Fruit fly (Drosophila melanogaster) whole organism, embryonic: Measurements from ENCODE around the gene CG3632.

Experiments used
- Adf1 ChIP-seq: fragments of 200-800 bp; sonication (Bioruptor generic); IDR thresholded peaks from 2 replicates; pipeline ENCODE4 v1.3.6; 2022; ENCODE audit warnings: missing biosample characterization, missing genetic modification characterization
- Antp ChIP-seq: fragments of 200-800 bp; sonication (Bioruptor generic); optimal IDR thresholded peaks from 3 replicates; lab custom pipeline; 2016; ENCODE audit warnings: missing biosample characterization, missing genetic modification characterization
- CG11504 ChIP-seq: fragments of 200-800 bp; sonication (Bioruptor generic); optimal IDR thresholded peaks from 3 replicates; lab custom pipeline; 2019; ENCODE audit warnings: missing biosample characterization, mild to moderate bottlenecking, missing genetic modification characterization, moderate library complexity
- CG12236 ChIP-seq: fragments of 200-800 bp; sonication (Bioruptor generic); optimal IDR thresholded peaks from 2 replicates; lab custom pipeline; 2016; ENCODE audit warnings: missing biosample characterization, missing genetic modification characterization
- CG13894 ChIP-seq: fragments of 200-800 bp; sonication (Bioruptor generic); optimal IDR thresholded peaks from 3 replicates; lab custom pipeline; 2018; ENCODE audit warnings: missing biosample characterization, mild to moderate bottlenecking, missing genetic modification characterization, moderate library complexity
- CG14860 ChIP-seq: fragments of 200-800 bp; sonication (Bioruptor generic); IDR thresholded peaks from 3 replicates; pipeline ENCODE4 v1.3.6; 2022; ENCODE audit warnings: missing biosample characterization, missing genetic modification characterization; ENCODE audit not compliant: partially characterized antibody
- CG15269 ChIP-seq: fragments of 200-800 bp; sonication (Bioruptor generic); optimal IDR thresholded peaks from 2 replicates; lab custom pipeline; 2018; ENCODE audit warnings: missing biosample characterization, mild to moderate bottlenecking, missing genetic modification characterization, moderate library complexity
- CG1603 ChIP-seq: fragments of 200-800 bp; sonication (Bioruptor generic); optimal IDR thresholded peaks from 2 replicates; lab custom pipeline; 2019; ENCODE audit warnings: missing biosample characterization, mild to moderate bottlenecking, missing genetic modification characterization, moderate library complexity
- CG1647 ChIP-seq: fragments of 200-800 bp; sonication (Bioruptor generic); optimal IDR thresholded peaks from 3 replicates; lab custom pipeline; 2016; ENCODE audit warnings: missing biosample characterization, missing genetic modification characterization
- CG1792 ChIP-seq: fragments of 200-800 bp; sonication (Bioruptor generic); optimal IDR thresholded peaks from 2 replicates; lab custom pipeline; 2016; ENCODE audit warnings: missing biosample characterization, missing genetic modification characterization
- CG2120 ChIP-seq: fragments of 200-800 bp; sonication (Bioruptor generic); optimal IDR thresholded peaks from 3 replicates; lab custom pipeline; 2016; ENCODE audit warnings: missing biosample characterization, missing genetic modification characterization
- CG2199 ChIP-seq: fragments of 200-800 bp; sonication (Bioruptor generic); IDR thresholded peaks from 3 replicates; pipeline ENCODE4 v1.3.6; 2022; ENCODE audit warnings: missing biosample characterization, missing genetic modification characterization
- CG30020 ChIP-seq: fragments of 200-800 bp; optimal IDR thresholded peaks from 2 replicates; lab custom pipeline; 2019; ENCODE audit warnings: missing biosample characterization, mild to moderate bottlenecking, missing genetic modification characterization, moderate library complexity
- CG3065 ChIP-seq: fragments of 200-800 bp; sonication (Bioruptor generic); optimal IDR thresholded peaks from 2 replicates; lab custom pipeline; 2016; ENCODE audit warnings: missing biosample characterization, missing genetic modification characterization
- CG33213 ChIP-seq: fragments of 200-800 bp; sonication (Bioruptor generic); optimal IDR thresholded peaks from 3 replicates; lab custom pipeline; 2016; ENCODE audit warnings: missing biosample characterization, missing genetic modification characterization
- CG3407 ChIP-seq: fragments of 200-800 bp; sonication (Bioruptor generic); optimal IDR thresholded peaks from 2 replicates; lab custom pipeline; 2018; ENCODE audit warnings: missing biosample characterization, mild to moderate bottlenecking, missing genetic modification characterization
- CG7271 ChIP-seq: fragments of 200-800 bp; sonication (Bioruptor generic); optimal IDR thresholded peaks from 2 replicates; lab custom pipeline; 2018; ENCODE audit warnings: missing biosample characterization, mild to moderate bottlenecking, missing genetic modification characterization, moderate library complexity
- CG7372 ChIP-seq: fragments of 200-800 bp; sonication (Bioruptor generic); IDR thresholded peaks from 2 replicates; pipeline ENCODE4 v1.3.6; 2022; ENCODE audit warnings: missing biosample characterization, missing genetic modification characterization
- CG7987 ChIP-seq: fragments of 200-800 bp; sonication (Bioruptor generic); optimal IDR thresholded peaks from 2 replicates; lab custom pipeline; 2018; ENCODE audit warnings: missing biosample characterization, mild to moderate bottlenecking, missing genetic modification characterization, moderate library complexity
- CG9609 ChIP-seq: fragments of 200-800 bp; sonication (Bioruptor generic); optimal IDR thresholded peaks from 3 replicates; lab custom pipeline; 2016; ENCODE audit warnings: missing biosample characterization, missing genetic modification characterization
- CkIIα-i1 ChIP-seq: fragments of 200-800 bp; sonication (Bioruptor generic); IDR thresholded peaks from 2 replicates; pipeline ENCODE4 v1.3.6; 2022; ENCODE audit warnings: missing biosample characterization, missing genetic modification characterization
- Dad ChIP-seq: fragments of 200-800 bp; sonication (Bioruptor generic); optimal IDR thresholded peaks from 3 replicates; lab custom pipeline; 2016; ENCODE audit warnings: missing biosample characterization, missing genetic modification characterization
- Dbx ChIP-seq: fragments of 200-800 bp; sonication (Bioruptor generic); IDR thresholded peaks from 3 replicates; pipeline ENCODE4 v1.3.6; 2022; ENCODE audit warnings: missing biosample characterization, missing genetic modification characterization
- HLH4C ChIP-seq: fragments of 200-800 bp; sonication (Bioruptor generic); IDR thresholded peaks from 3 replicates; pipeline ENCODE4 v1.3.6; 2022; ENCODE audit warnings: missing biosample characterization, missing genetic modification characterization; ENCODE audit not compliant: partially characterized antibody
- Kr ChIP-seq: fragments of 200-800 bp; sonication (Bioruptor generic); optimal IDR thresholded peaks from 2 replicates; lab custom pipeline; 2017; ENCODE audit warnings: missing biosample characterization, mild to moderate bottlenecking, missing genetic modification characterization
- MESR4 ChIP-seq: fragments of 200-800 bp; sonication (Bioruptor generic); optimal IDR thresholded peaks from 2 replicates; lab custom pipeline; 2018; ENCODE audit warnings: missing biosample characterization, mild to moderate bottlenecking, missing genetic modification characterization, moderate library complexity
- Opbp ChIP-seq: fragments of 200-800 bp; sonication (Bioruptor generic); IDR thresholded peaks from 3 replicates; pipeline ENCODE4 v1.3.6; 2022; ENCODE audit warnings: missing biosample characterization, missing genetic modification characterization; ENCODE audit not compliant: partially characterized antibody
- Tbp ChIP-seq: fragments of >200 bp; optimal IDR thresholded peaks from 2 replicates; lab custom pipeline; 2018; ENCODE audit warnings: missing biosample characterization, missing genetic modification characterization
- amos ChIP-seq: fragments of 200-800 bp; sonication (Bioruptor generic); IDR thresholded peaks from 2 replicates; pipeline ENCODE4 v1.3.6; 2022; ENCODE audit warnings: missing biosample characterization, missing genetic modification characterization; ENCODE audit not compliant: partially characterized antibody
- bab2 ChIP-seq: fragments of 200-800 bp; sonication (Bioruptor generic); optimal IDR thresholded peaks from 2 replicates; lab custom pipeline; 2016; ENCODE audit warnings: missing biosample characterization, missing genetic modification characterization
- cwo ChIP-seq: fragments of 200-800 bp; sonication (Bioruptor generic); optimal IDR thresholded peaks from 3 replicates; lab custom pipeline; 2017; ENCODE audit warnings: missing biosample characterization, missing genetic modification characterization, mild to moderate bottlenecking, moderate library complexity, missing genetic modification reagents
- fru ChIP-seq: fragments of >200 bp; optimal IDR thresholded peaks from 2 replicates; lab custom pipeline; 2017
- gsb-n ChIP-seq: fragments of 200-800 bp; sonication (Bioruptor generic); optimal IDR thresholded peaks from 3 replicates; lab custom pipeline; 2018; ENCODE audit warnings: missing biosample characterization, mild to moderate bottlenecking, missing genetic modification characterization
- hb ChIP-seq: fragments of 200-800 bp; sonication (Bioruptor generic); IDR thresholded peaks from 3 replicates; pipeline ENCODE4 v1.3.6; 2022; ENCODE audit warnings: missing biosample characterization, missing genetic modification characterization; ENCODE audit not compliant: partially characterized antibody
- inv ChIP-seq: fragments of 200-800 bp; sonication (Bioruptor generic); IDR thresholded peaks from 2 replicates; pipeline ENCODE4 v1.3.6; 2022; ENCODE audit warnings: missing biosample characterization, missing genetic modification characterization; ENCODE audit not compliant: partially characterized antibody
- maf-S ChIP-seq: fragments of 200-800 bp; sonication (Bioruptor generic); optimal IDR thresholded peaks from 2 replicates; lab custom pipeline; 2016; ENCODE audit warnings: missing biosample characterization, missing genetic modification characterization
- nerfin-1 ChIP-seq: fragments of 200-800 bp; sonication (Bioruptor generic); optimal IDR thresholded peaks from 3 replicates; lab custom pipeline; 2019; ENCODE audit warnings: missing biosample characterization, mild to moderate bottlenecking, missing genetic modification characterization, moderate library complexity
- oc ChIP-seq: fragments of 200-800 bp; sonication (Bioruptor generic); optimal IDR thresholded peaks from 2 replicates; lab custom pipeline; 2018; ENCODE audit warnings: missing biosample characterization, mild to moderate bottlenecking, missing genetic modification characterization, moderate library complexity
- p53 ChIP-seq: fragments of 200-800 bp; sonication (Bioruptor generic); optimal IDR thresholded peaks from 2 replicates; lab custom pipeline; 2016; ENCODE audit warnings: missing biosample characterization, missing genetic modification characterization
- phol ChIP-seq: fragments of 200-800 bp; sonication (Bioruptor generic); optimal IDR thresholded peaks from 3 replicates; lab custom pipeline; 2018; ENCODE audit warnings: missing biosample characterization, mild to moderate bottlenecking, missing genetic modification characterization, moderate library complexity
- ranshi ChIP-seq: fragments of 200-800 bp; sonication (Bioruptor generic); IDR thresholded peaks from 2 replicates; pipeline ENCODE4 v1.3.6; 2022; ENCODE audit warnings: missing biosample characterization, missing genetic modification characterization
- row ChIP-seq: fragments of 200-800 bp; sonication (Bioruptor generic); IDR thresholded peaks from 3 replicates; pipeline ENCODE4 v1.3.6; 2022; ENCODE audit warnings: missing biosample characterization, missing genetic modification characterization
- salm ChIP-seq: fragments of 200-800 bp; sonication (Bioruptor generic); optimal IDR thresholded peaks from 2 replicates; lab custom pipeline; 2018; ENCODE audit warnings: missing biosample characterization, mild to moderate bottlenecking, missing genetic modification characterization
- slbo ChIP-seq: fragments of 200-800 bp; sonication (Bioruptor generic); IDR thresholded peaks from 2 replicates; pipeline ENCODE4 v1.3.6; 2022; ENCODE audit warnings: missing biosample characterization, missing genetic modification characterization
- slp2 ChIP-seq: fragments of 200-800 bp; sonication (Bioruptor generic); optimal IDR thresholded peaks from 2 replicates; lab custom pipeline; 2016; ENCODE audit warnings: missing biosample characterization, missing genetic modification characterization
- so ChIP-seq: fragments of 200-800 bp; sonication (Bioruptor generic); IDR thresholded peaks from 3 replicates; pipeline ENCODE4 v1.3.6; 2022; ENCODE audit warnings: missing biosample characterization, missing genetic modification characterization
- sob ChIP-seq: fragments of 200-800 bp; sonication (Bioruptor generic); IDR thresholded peaks from 2 replicates; pipeline ENCODE4 v1.3.6; 2022; ENCODE audit warnings: missing biosample characterization, missing genetic modification characterization
- sr ChIP-seq: fragments of 200-800 bp; sonication (Bioruptor generic); IDR thresholded peaks from 3 replicates; pipeline ENCODE4 v1.3.6; 2022; ENCODE audit warnings: missing biosample characterization, missing genetic modification characterization

CG3632 gene

dm6 chrX:16296423-16297292, at the start of gene CG3632:
Gene CG3632 (plus strand): TSS chrX:16296671.
- TF ChIP-seq gsb-n (no peak), row (GFP tag; lab: Robert Waterston, UW) (peak; percentile 46), Adf1 (GFP tag; lab: Robert Waterston, UW) (peak; percentile 36; the same call in 1 of the 2 replicates), Dbx (GFP tag; lab: Robert Waterston, UW) (peak; percentile 69; the same call in 2 of the 3 replicates), CG13894 (no peak), hb (peak; percentile 85), CG1603 (peak; percentile 77), CG7372 (GFP tag; lab: Robert Waterston, UW) (peak; percentile 49; the same call in 1 of the 2 replicates), Antp (peak; percentile 71), sob (GFP tag; lab: Robert Waterston, UW) (peak; percentile 71; the same call in 1 of the 2 replicates), CG30020 (tag; lab: Kevin White, UChicago) (peak; percentile 90), MESR4 (GFP tag; lab: Kevin White, UChicago) (peak; percentile 63), CG2120 (peak; percentile 73), CG33213 (GFP tag; lab: Kevin White, UChicago) (peak; percentile 32), inv (GFP tag; lab: Robert Waterston, UW) (peak; percentile 68; the same call in 1 of the 2 replicates), CG11504 (tag; lab: Kevin White, UChicago) (no peak), fru (lab: Kevin White, UChicago) (no peak), Opbp (GFP tag; lab: Robert Waterston, UW) (peak; percentile 89), CG7271 (tag; lab: Kevin White, UChicago) (no peak), CkIIα-i1 (GFP tag; lab: Robert Waterston, UW) (no peak), phol (tag; lab: Kevin White, UChicago) (peak; percentile 23), CG9609 (GFP tag; lab: Kevin White, UChicago) (peak; percentile 49), so (GFP tag; lab: Robert Waterston, UW) (0 out of 3 replicates have a peak, but pooled peaks have one; percentile 11), slbo (GFP tag; lab: Robert Waterston, UW) (peak; percentile 63; the same call in 1 of the 2 replicates), CG3407 (GFP tag; lab: Kevin White, UChicago) (no peak), CG2199 (GFP tag; lab: Robert Waterston, UW) (0 out of 3 replicates have a peak, but pooled peaks have one; percentile 66), slp2 (GFP tag; lab: Kevin White, UChicago) (peak; percentile 7), p53 (GFP tag; lab: Kevin White, UChicago) (peak; percentile 16), Dad (GFP tag; lab: Kevin White, UChicago) (peak; percentile 55), sr (GFP tag; lab: Robert Waterston, UW) (no peak), ranshi (GFP tag; lab: Robert Waterston, UW) (peak; percentile 53; the same call in 1 of the 2 replicates), Kr (no peak), amos (GFP tag; lab: Robert Waterston, UW) (peak; percentile 90; the same call in 1 of the 2 replicates), nerfin-1 (tag; lab: Kevin White, UChicago) (peak; percentile 42), oc (tag; lab: Kevin White, UChicago) (no peak), CG3065 (GFP tag; lab: Kevin White, UChicago) (no peak), CG12236 (GFP tag; lab: Kevin White, UChicago) (no peak), maf-S (GFP tag; lab: Kevin White, UChicago) (peak; percentile 40), CG1647 (GFP tag; lab: Kevin White, UChicago) (peak; percentile 28), CG14860 (peak; percentile 82), cwo (GFP tag; lab: Kevin White, UChicago) (no peak), salm (tag; lab: Kevin White, UChicago) (no peak), Tbp (GFP tag; lab: Kevin White, UChicago) (no peak), CG1792 (GFP tag; lab: Kevin White, UChicago) (peak; percentile 10), CG7987 (GFP tag; lab: Kevin White, UChicago) (peak; percentile 51), HLH4C (peak; percentile 88), CG15269 (no peak), bab2 (GFP tag; lab: Kevin White, UChicago) (no peak)
